Fruit fly (Drosophila melanogaster) whole organism, embryonic: ENCODE data around the gene CG43120.

Experiments
- Abd-B ChIP-seq: fragments of 200-800 bp; sonication (Bioruptor generic); optimal IDR thresholded peaks from 2 replicates; lab custom pipeline; 2018; ENCODE audit warnings: missing biosample characterization, mild to moderate bottlenecking, missing genetic modification characterization, moderate library complexity
- Antp ChIP-seq: fragments of 200-800 bp; sonication (Bioruptor generic); optimal IDR thresholded peaks from 3 replicates; lab custom pipeline; 2016; ENCODE audit warnings: missing biosample characterization, missing genetic modification characterization
- Asciz ChIP-seq: fragments of 200-800 bp; sonication (Bioruptor generic); optimal IDR thresholded peaks from 2 replicates; lab custom pipeline; 2017; ENCODE audit warnings: missing biosample characterization, mild to moderate bottlenecking, missing genetic modification characterization, missing genetic modification reagents
- Awh ChIP-seq: fragments of 200-800 bp; sonication (Bioruptor generic); IDR thresholded peaks from 2 replicates; pipeline ENCODE4, ENCODE4 v1.3.6; 2022; ENCODE audit warnings: missing biosample characterization, missing genetic modification characterization
- Bgb ChIP-seq: fragments of 200-800 bp; sonication (Bioruptor generic); IDR thresholded peaks from 2 replicates; pipeline ENCODE4 v1.3.6; 2022; ENCODE audit warnings: missing biosample characterization, missing genetic modification characterization; ENCODE audit not compliant: partially characterized antibody
- CG11398 ChIP-seq: fragments of 200-800 bp; sonication (Bioruptor generic); optimal IDR thresholded peaks from 2 replicates; lab custom pipeline; 2016; ENCODE audit warnings: missing biosample characterization, missing genetic modification characterization
- CG12299 ChIP-seq: fragments of 200-800 bp; sonication (Bioruptor generic); optimal IDR thresholded peaks from 2 replicates; lab custom pipeline; 2018; ENCODE audit warnings: missing biosample characterization, mild to moderate bottlenecking, missing genetic modification characterization
- CG12769 ChIP-seq: fragments of 200-800 bp; sonication (Bioruptor generic); optimal IDR thresholded peaks from 2 replicates; lab custom pipeline; 2019; ENCODE audit warnings: missing biosample characterization, mild to moderate bottlenecking, missing genetic modification characterization, moderate library complexity
- CG15601 ChIP-seq: fragments of 200-800 bp; sonication (Bioruptor generic); optimal IDR thresholded peaks from 3 replicates; lab custom pipeline; 2019; ENCODE audit warnings: missing biosample characterization, mild to moderate bottlenecking, missing genetic modification characterization, moderate library complexity
- CG17359 ChIP-seq: fragments of 200-800 bp; sonication (Bioruptor generic); optimal IDR thresholded peaks from 3 replicates; lab custom pipeline; 2018; ENCODE audit warnings: missing biosample characterization, mild to moderate bottlenecking, missing genetic modification characterization, moderate library complexity
- CG17612 ChIP-seq: fragments of 200-800 bp; sonication (Bioruptor generic); IDR thresholded peaks from 2 replicates; pipeline ENCODE4 v1.3.6; 2022; ENCODE audit warnings: missing biosample characterization, missing genetic modification characterization
- CG1832 ChIP-seq: fragments of 200-800 bp; sonication (Bioruptor generic); optimal IDR thresholded peaks from 2 replicates; lab custom pipeline; 2017; ENCODE audit warnings: missing biosample characterization, mild to moderate bottlenecking, missing genetic modification characterization, inconsistent platforms
- CG18476 ChIP-seq: fragments of 200-800 bp; sonication (Bioruptor generic); optimal IDR thresholded peaks from 2 replicates; lab custom pipeline; 2016; ENCODE audit warnings: missing biosample characterization, mild to moderate bottlenecking, missing genetic modification characterization
- CG18764 ChIP-seq: fragments of 200-800 bp; sonication (Bioruptor generic); optimal IDR thresholded peaks from 3 replicates; lab custom pipeline; 2016; ENCODE audit warnings: missing biosample characterization, missing genetic modification characterization
- CG2120 ChIP-seq: fragments of 200-800 bp; sonication (Bioruptor generic); optimal IDR thresholded peaks from 3 replicates; lab custom pipeline; 2016; ENCODE audit warnings: missing biosample characterization, missing genetic modification characterization
- CG2678 ChIP-seq: fragments of 200-800 bp; sonication (Bioruptor generic); optimal IDR thresholded peaks from 3 replicates; lab custom pipeline; 2019; ENCODE audit warnings: missing biosample characterization, mild to moderate bottlenecking, missing genetic modification characterization, moderate library complexity
- CG31224 ChIP-seq: fragments of 200-800 bp; sonication (Bioruptor generic); IDR thresholded peaks from 2 replicates; pipeline ENCODE4 v1.3.6; 2022; ENCODE audit warnings: missing biosample characterization, missing genetic modification characterization
- CG4707 ChIP-seq: fragments of 200-800 bp; sonication (Bioruptor generic); optimal IDR thresholded peaks from 2 replicates; lab custom pipeline; 2018; ENCODE audit warnings: missing biosample characterization, mild to moderate bottlenecking, missing genetic modification characterization, moderate library complexity
- CG9727 ChIP-seq: fragments of 200-800 bp; sonication (Bioruptor generic); optimal IDR thresholded peaks from 3 replicates; lab custom pipeline; 2017; ENCODE audit warnings: missing biosample characterization, mild to moderate bottlenecking, missing genetic modification characterization
- CG9932 ChIP-seq: fragments of 200-800 bp; sonication (Bioruptor generic); IDR thresholded peaks from 2 replicates; pipeline ENCODE4 v1.3.6; 2022; ENCODE audit warnings: missing biosample characterization, missing genetic modification characterization
- CHES-1-like ChIP-seq: fragments of 200-800 bp; sonication (Bioruptor generic); optimal IDR thresholded peaks from 2 replicates; lab custom pipeline; 2016; ENCODE audit warnings: missing biosample characterization, missing genetic modification characterization
- Camta ChIP-seq: fragments of 200-800 bp; sonication (Bioruptor generic); optimal IDR thresholded peaks from 2 replicates; lab custom pipeline; 2016; ENCODE audit warnings: missing biosample characterization, missing genetic modification characterization
- Dad ChIP-seq: fragments of 200-800 bp; sonication (Bioruptor generic); optimal IDR thresholded peaks from 3 replicates; lab custom pipeline; 2016; ENCODE audit warnings: missing biosample characterization, missing genetic modification characterization
- Dbx ChIP-seq: fragments of 200-800 bp; sonication (Bioruptor generic); IDR thresholded peaks from 3 replicates; pipeline ENCODE4 v1.3.6; 2022; ENCODE audit warnings: missing biosample characterization, missing genetic modification characterization
- H15 ChIP-seq: fragments of 200-800 bp; sonication (Bioruptor generic); IDR thresholded peaks from 3 replicates; pipeline ENCODE4 v1.3.6; 2022; ENCODE audit warnings: missing biosample characterization, missing genetic modification characterization
- Hmr ChIP-seq: fragments of 200-800 bp; sonication (Bioruptor generic); optimal IDR thresholded peaks from 3 replicates; lab custom pipeline; 2017; ENCODE audit warnings: mild to moderate bottlenecking, missing biosample characterization, missing genetic modification reagents, missing genetic modification characterization
- Hmx ChIP-seq: fragments of 200-800 bp; sonication (Bioruptor generic); optimal IDR thresholded peaks from 2 replicates; lab custom pipeline; 2016; ENCODE audit warnings: missing biosample characterization, missing genetic modification characterization
- Hsf ChIP-seq: fragments of 200-800 bp; sonication (Bioruptor generic); optimal IDR thresholded peaks from 3 replicates; lab custom pipeline; 2016; ENCODE audit warnings: missing biosample characterization, missing genetic modification characterization
- MESR4 ChIP-seq: fragments of 200-800 bp; sonication (Bioruptor generic); optimal IDR thresholded peaks from 2 replicates; lab custom pipeline; 2018; ENCODE audit warnings: missing biosample characterization, mild to moderate bottlenecking, missing genetic modification characterization, moderate library complexity
- Max ChIP-seq: fragments of 200-800 bp; sonication (Bioruptor generic); optimal IDR thresholded peaks from 2 replicates; lab custom pipeline; 2016; ENCODE audit warnings: missing biosample characterization, mild to moderate bottlenecking, missing genetic modification characterization
- Pdp1 ChIP-seq, 2 experiments: fragments of 200-800 bp; sonication (Bioruptor generic); optimal IDR thresholded peaks; 3 replicates each; lab custom pipeline; 2016; ENCODE audit warnings: missing biosample characterization in 2 of 2, missing genetic modification characterization in 2 of 2, mild to moderate bottlenecking in 1 of 2, moderate library complexity in 1 of 2
- Ptx1 ChIP-seq: fragments of 200-800 bp; sonication (Bioruptor generic); IDR thresholded peaks from 2 replicates; pipeline ENCODE4 v1.3.6; 2022; ENCODE audit warnings: missing biosample characterization, missing genetic modification characterization
- Sry-β ChIP-seq: fragments of 200-800 bp; sonication (Bioruptor generic); optimal IDR thresholded peaks from 2 replicates; lab custom pipeline; 2018; ENCODE audit warnings: missing biosample characterization, mild to moderate bottlenecking, missing genetic modification characterization, moderate library complexity
- bigmax ChIP-seq: fragments of 200-800 bp; sonication (Bioruptor generic); optimal IDR thresholded peaks from 2 replicates; lab custom pipeline; 2018; ENCODE audit warnings: missing biosample characterization, mild to moderate bottlenecking, missing genetic modification characterization
- btn ChIP-seq: fragments of 200-800 bp; sonication (Bioruptor generic); optimal IDR thresholded peaks from 2 replicates; lab custom pipeline; 2016; ENCODE audit warnings: missing biosample characterization, missing genetic modification characterization
- crc ChIP-seq: fragments of 200-800 bp; sonication (Bioruptor generic); optimal IDR thresholded peaks from 2 replicates; lab custom pipeline; 2016; ENCODE audit warnings: missing biosample characterization, missing genetic modification characterization
- cwo ChIP-seq: fragments of 200-800 bp; sonication (Bioruptor generic); optimal IDR thresholded peaks from 3 replicates; lab custom pipeline; 2017; ENCODE audit warnings: missing biosample characterization, missing genetic modification characterization, mild to moderate bottlenecking, moderate library complexity, missing genetic modification reagents
- da ChIP-seq: fragments of 200-800 bp; sonication (Bioruptor generic); optimal IDR thresholded peaks from 2 replicates; lab custom pipeline; 2016; ENCODE audit warnings: missing biosample characterization, missing genetic modification characterization
- ems ChIP-seq: fragments of 200-800 bp; sonication (Bioruptor generic); optimal IDR thresholded peaks from 3 replicates; lab custom pipeline; 2016; ENCODE audit warnings: missing biosample characterization, missing genetic modification characterization
- eyg ChIP-seq: fragments of 200-800 bp; sonication (Bioruptor generic); optimal IDR thresholded peaks from 3 replicates; lab custom pipeline; 2016; ENCODE audit warnings: missing biosample characterization, missing genetic modification characterization
- gcm ChIP-seq: fragments of 200-800 bp; sonication (Bioruptor generic); optimal IDR thresholded peaks from 2 replicates; lab custom pipeline; 2019; ENCODE audit warnings: missing biosample characterization, mild to moderate bottlenecking, missing genetic modification characterization, moderate library complexity
- her ChIP-seq: fragments of 200-800 bp; sonication (Bioruptor generic); optimal IDR thresholded peaks from 2 replicates; lab custom pipeline; 2016; ENCODE audit warnings: missing biosample characterization, missing genetic modification characterization
- jigr1 ChIP-seq: fragments of 200-800 bp; sonication (Bioruptor generic); IDR thresholded peaks from 3 replicates; pipeline ENCODE4 v1.3.6; 2022; ENCODE audit warnings: missing biosample characterization, missing genetic modification characterization
- org-1 ChIP-seq: fragments of 200-800 bp; sonication (Bioruptor generic); optimal IDR thresholded peaks from 2 replicates; lab custom pipeline; 2017; ENCODE audit warnings: missing biosample characterization, missing genetic modification characterization
- peb ChIP-seq: fragments of 200-800 bp; sonication (Bioruptor generic); IDR thresholded peaks from 2 replicates; pipeline ENCODE4 v1.3.6; 2022; ENCODE audit warnings: missing biosample characterization, missing genetic modification characterization
- pum ChIP-seq: fragments of 200-800 bp; sonication (Bioruptor generic); optimal IDR thresholded peaks from 2 replicates; lab custom pipeline; 2016; ENCODE audit warnings: missing biosample characterization, missing genetic modification characterization
- row ChIP-seq: fragments of 200-800 bp; sonication (Bioruptor generic); IDR thresholded peaks from 3 replicates; pipeline ENCODE4 v1.3.6; 2022; ENCODE audit warnings: missing biosample characterization, missing genetic modification characterization
- run ChIP-seq: fragments of 200-800 bp; sonication (Bioruptor generic); optimal IDR thresholded peaks from 3 replicates; lab custom pipeline; 2018; ENCODE audit warnings: missing biosample characterization, mild to moderate bottlenecking, missing genetic modification characterization
- seq ChIP-seq: fragments of 200-800 bp; sonication (Bioruptor generic); IDR thresholded peaks from 2 replicates; pipeline ENCODE4 v1.3.6; 2022; ENCODE audit warnings: missing biosample characterization, missing genetic modification characterization
- sr ChIP-seq: fragments of 200-800 bp; sonication (Bioruptor generic); IDR thresholded peaks from 3 replicates; pipeline ENCODE4 v1.3.6; 2022; ENCODE audit warnings: missing biosample characterization, missing genetic modification characterization
- tap ChIP-seq: fragments of 200-800 bp; optimal IDR thresholded peaks from 3 replicates; lab custom pipeline; 2019; ENCODE audit warnings: missing biosample characterization, mild to moderate bottlenecking, missing genetic modification characterization, moderate library complexity
- trem ChIP-seq: fragments of 200-800 bp; optimal IDR thresholded peaks from 3 replicates; lab custom pipeline; 2019; ENCODE audit warnings: missing biosample characterization, mild to moderate bottlenecking, missing genetic modification characterization, moderate library complexity
- ttk ChIP-seq: fragments of 200-800 bp; sonication (Bioruptor generic); IDR thresholded peaks from 2 replicates; pipeline ENCODE4 v2.1.2; 2022; ENCODE audit warnings: missing biosample characterization, missing genetic modification characterization
- yki ChIP-seq: fragments of >200 bp; optimal IDR thresholded peaks from 3 replicates; lab custom pipeline; 2018
- zfh2 ChIP-seq: fragments of 200-800 bp; sonication (Bioruptor generic); optimal IDR thresholded peaks from 2 replicates; lab custom pipeline; 2016; ENCODE audit warnings: missing biosample characterization, missing genetic modification characterization

CG43120 gene

DNA sequence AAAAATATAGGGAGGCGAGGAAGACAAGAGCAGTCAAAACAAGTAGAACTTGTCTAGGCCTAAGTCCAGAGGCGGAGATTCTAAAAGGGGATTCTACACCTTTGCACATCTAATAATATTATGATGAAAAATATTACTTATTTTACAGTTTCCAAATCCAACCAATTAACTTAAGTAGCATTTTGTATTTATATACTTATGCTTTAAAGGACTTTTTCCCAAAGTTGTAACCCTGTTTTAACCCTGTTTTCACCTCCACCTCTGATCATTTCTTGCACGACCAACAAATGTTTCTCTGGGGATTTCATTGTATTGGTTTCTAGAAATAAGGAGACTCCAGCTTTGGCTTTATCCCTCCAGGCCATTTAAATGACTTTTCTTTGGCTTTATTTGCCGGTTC lies 45.8 kb upstream of the CG43120 start (continued):
- TF ChIP-seq gcm (GFP tag; lab: Kevin White, UChicago) (no peak), Sry-β (GFP tag; lab: Kevin White, UChicago) (no peak), org-1 (GFP tag; lab: Kevin White, UChicago) (no peak), CG15601 (no peak), her (GFP tag; lab: Kevin White, UChicago) (no peak), pum (GFP tag; lab: Kevin White, UChicago) (no peak), CG2678 (peak; percentile 74), sr (GFP tag; lab: Robert Waterston, UW) (no peak), CG9727 (peak; percentile 46), btn (no peak), crc (GFP tag; lab: Kevin White, UChicago) (no peak), ems (GFP tag; lab: Kevin White, UChicago) (no peak), run (tag; lab: Kevin White, UChicago) (no peak), CG12769 (tag; lab: Kevin White, UChicago) (peak; percentile 21), CHES-1-like (no peak), ttk (GFP tag; lab: Robert Waterston, UW) (no peak), CG12299 (tag; lab: Kevin White, UChicago) (no peak), bigmax (GFP tag; lab: Kevin White, UChicago) (no peak), peb (peak; percentile 45; the same call in 1 of the 2 replicates), CG17359 (no peak), Hmx (no peak), H15 (GFP tag; lab: Robert Waterston, UW) (peak; percentile 61; the same call in 2 of the 3 replicates), Abd-B (no peak), MESR4 (no peak), tap (tag; lab: Kevin White, UChicago) (peak; percentile 15), Max (GFP tag; lab: Kevin White, UChicago) (peak; percentile 5), row (GFP tag; lab: Robert Waterston, UW) (peak; percentile 16; the same call in 1 of the 3 replicates), CG9932 (peak; percentile 83), CG31224 (GFP tag; lab: Robert Waterston, UW) (peak; percentile 84), eyg (no peak), Hmr (GFP tag; lab: Kevin White, UChicago) (peak; percentile 18), Ptx1 (peak; percentile 50), yki (lab: Kevin White, UChicago) (no peak), CG4707 (GFP tag; lab: Kevin White, UChicago) (no peak), Dad (GFP tag; lab: Kevin White, UChicago) (no peak), seq (GFP tag; lab: Robert Waterston, UW) (no peak), CG2120 (GFP tag; lab: Kevin White, UChicago) (peak; percentile 76), CG1832 (GFP tag; lab: Kevin White, UChicago) (no peak), Antp (GFP tag; lab: Kevin White, UChicago) (no peak), CG18764 (GFP tag; lab: Kevin White, UChicago) (no peak), cwo (peak; percentile 47)

DNA sequence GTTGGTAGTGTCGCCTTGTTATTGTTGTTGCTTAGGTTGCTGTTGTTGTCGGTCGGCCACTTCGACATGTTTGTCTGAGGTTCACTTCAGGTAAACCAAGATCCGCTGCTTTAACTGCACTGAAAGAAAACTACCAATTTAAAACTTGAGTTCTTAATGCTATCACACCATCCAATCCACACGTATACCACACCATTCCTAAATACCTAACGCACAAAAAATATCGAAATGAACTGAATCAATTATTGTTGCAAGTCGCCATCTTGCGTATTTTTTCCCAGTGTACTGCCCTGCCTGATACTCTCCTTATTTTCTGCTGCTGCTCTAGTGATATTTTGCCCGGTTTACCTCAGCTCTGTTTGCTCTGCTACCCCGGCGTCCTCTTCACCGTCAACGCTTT lies 42.8 kb upstream of the CG43120 start:
- TF ChIP-seq da (GFP tag; lab: Kevin White, UChicago) (no peak), Dbx (GFP tag; lab: Robert Waterston, UW) (0 out of 3 replicates have a peak, but pooled peaks have one; percentile 34), jigr1 (peak; percentile 49; the same call in 1 of the 3 replicates), Bgb (GFP tag; lab: Robert Waterston, UW) (no peak), Camta (GFP tag; lab: Kevin White, UChicago) (peak; percentile 66), Hsf (peak; percentile 60), Pdp1 (GFP tag; optimal IDR thresholded peaks at IDR 0.05; lab: Kevin White, UChicago) (peak; percentile 55 to 74), CG18476 (no peak), Hmr (GFP tag; lab: Kevin White, UChicago) (peak; percentile 39), trem (peak; percentile 28), Awh (no peak), CG17612 (no peak), CG11398 (GFP tag; lab: Kevin White, UChicago) (peak; percentile 57), zfh2 (GFP tag; lab: Kevin White, UChicago) (peak; percentile 51), Asciz (GFP tag; lab: Kevin White, UChicago) (peak; percentile 26)
